Worm (Caenorhabditis elegans) whole organism, mixed stage, embryonic: Measurements from ENCODE around the gene Y48A5A.3.

Source experiments
- M03D4.4 ChIP-seq: sonication (generic microtip); optimal IDR thresholded peaks from 2 replicates; lab custom pipeline; 2017; ENCODE audit warnings: mild to moderate bottlenecking, missing genetic modification characterization, missing compliant biosample characterization
- bed-3 ChIP-seq: fragments of 200-800 bp; sonication (Bioruptor generic); optimal IDR thresholded peaks from 3 replicates; lab custom pipeline; 2018; ENCODE audit warnings: mild to moderate bottlenecking, missing genetic modification characterization, moderate library complexity, missing compliant biosample characterization
- ceh-43 ChIP-seq: fragments of 200-800 bp; sonication (Bioruptor generic); optimal IDR thresholded peaks from 2 replicates; lab custom pipeline; 2018; ENCODE audit warnings: mild to moderate bottlenecking, missing genetic modification characterization, moderate library complexity, missing compliant biosample characterization
- ceh-83 ChIP-seq: fragments of 200-800 bp; sonication (Bioruptor generic); optimal IDR thresholded peaks from 2 replicates; lab custom pipeline; 2018; ENCODE audit warnings: mild to moderate bottlenecking, missing genetic modification characterization, missing compliant biosample characterization
- ces-1 ChIP-seq: fragments of 150-350 bp; optimal IDR thresholded peaks from 2 replicates; lab custom pipeline; 2014; ENCODE audit warnings: missing biosample characterization, missing genetic modification reagents, missing genetic modification characterization
- cnd-1 ChIP-seq: fragments of 200-800 bp; sonication (Bioruptor generic); optimal IDR thresholded peaks from 2 replicates; lab custom pipeline; 2018; ENCODE audit warnings: mild to moderate bottlenecking, missing genetic modification characterization, missing compliant biosample characterization
- drap-1 ChIP-seq: fragments of 200-800 bp; sonication (Bioruptor generic); optimal IDR thresholded peaks from 3 replicates; lab custom pipeline; 2018; ENCODE audit warnings: mild to moderate bottlenecking, missing genetic modification characterization, missing compliant biosample characterization
- elt-1 ChIP-seq: sonication (generic microtip); optimal IDR thresholded peaks from 2 replicates; lab custom pipeline; 2017; ENCODE audit warnings: missing genetic modification characterization, mild to moderate bottlenecking, missing compliant biosample characterization, antibody characterized with exemption, moderate library complexity, borderline replicate concordance; ENCODE audit not compliant: insufficient read depth
- elt-3 ChIP-seq: fragments of 150-350 bp; optimal IDR thresholded peaks from 2 replicates; lab custom pipeline; 2014; ENCODE audit warnings: missing biosample characterization, missing genetic modification characterization
- flh-1 ChIP-seq: fragments of 200-800 bp; sonication (Bioruptor generic); optimal IDR thresholded peaks from 2 replicates; lab custom pipeline; 2018; ENCODE audit warnings: mild to moderate bottlenecking, missing genetic modification characterization, moderate library complexity, missing compliant biosample characterization
- ham-2 ChIP-seq: fragments of 200-800 bp; sonication (Bioruptor generic); optimal IDR thresholded peaks from 2 replicates; lab custom pipeline; 2018; ENCODE audit warnings: mild to moderate bottlenecking, missing genetic modification characterization, missing compliant biosample characterization
- hlh-1 ChIP-seq: fragments of 150-350 bp; optimal IDR thresholded peaks from 2 replicates; lab custom pipeline; 2014; ENCODE audit warnings: missing biosample characterization, missing genetic modification reagents, missing genetic modification characterization
- lin-13 ChIP-seq: fragments of 150-350 bp; optimal IDR thresholded peaks from 2 replicates; lab custom pipeline; 2014; ENCODE audit warnings: missing biosample characterization, missing genetic modification characterization
- lin-32 ChIP-seq: fragments of 200-800 bp; sonication (Bioruptor generic); optimal IDR thresholded peaks from 2 replicates; lab custom pipeline; 2018; ENCODE audit warnings: mild to moderate bottlenecking, missing genetic modification characterization, missing compliant biosample characterization
- lsy-2 ChIP-seq: fragments of 150-350 bp; optimal IDR thresholded peaks from 2 replicates; lab custom pipeline; 2014; ENCODE audit warnings: missing biosample characterization, missing genetic modification characterization
- mab-5 ChIP-seq: fragments of 150-350 bp; optimal IDR thresholded peaks from 2 replicates; lab custom pipeline; 2014; ENCODE audit warnings: missing biosample characterization, missing genetic modification characterization
- mep-1 ChIP-seq: fragments of 150-350 bp; optimal IDR thresholded peaks from 2 replicates; lab custom pipeline; 2017; ENCODE audit warnings: missing biosample characterization, missing genetic modification reagents, missing genetic modification characterization, inconsistent platforms
- mls-2 ChIP-seq: sonication (generic microtip); optimal IDR thresholded peaks from 2 replicates; lab custom pipeline; 2016; ENCODE audit warnings: mild to moderate bottlenecking, missing genetic modification characterization, moderate library complexity, missing compliant biosample characterization
- nhr-12 ChIP-seq: fragments of 150-350 bp; optimal IDR thresholded peaks from 2 replicates; lab custom pipeline; 2014; ENCODE audit warnings: missing biosample characterization, missing genetic modification characterization
- nhr-2 ChIP-seq: fragments of 150-350 bp; optimal IDR thresholded peaks from 2 replicates; lab custom pipeline; 2014; ENCODE audit warnings: missing biosample characterization, missing genetic modification characterization
- nhr-28 ChIP-seq: fragments of 150-350 bp; optimal IDR thresholded peaks from 2 replicates; lab custom pipeline; 2014; ENCODE audit warnings: missing biosample characterization, missing genetic modification characterization
- nhr-76 ChIP-seq: sonication (generic microtip); optimal IDR thresholded peaks from 2 replicates; lab custom pipeline; 2017; ENCODE audit warnings: missing biosample characterization, missing genetic modification characterization
- pha-4 ChIP-seq: fragments of 150-350 bp; optimal IDR thresholded peaks from 2 replicates; lab custom pipeline; 2018; ENCODE audit warnings: missing biosample characterization, missing genetic modification reagents, missing genetic modification characterization
- sem-2 ChIP-seq: fragments of 200-800 bp; sonication (Bioruptor generic); optimal IDR thresholded peaks from 2 replicates; lab custom pipeline; 2018; ENCODE audit warnings: mild to moderate bottlenecking, missing genetic modification characterization, missing compliant biosample characterization
- snpc-4 ChIP-seq: fragments of 150-350 bp; optimal IDR thresholded peaks from 2 replicates; lab custom pipeline; 2014; ENCODE audit warnings: missing biosample characterization, missing genetic modification characterization
- sptf-1 ChIP-seq: sonication (generic microtip); optimal IDR thresholded peaks from 2 replicates; lab custom pipeline; 2017; ENCODE audit warnings: mild to moderate bottlenecking, missing genetic modification characterization, moderate library complexity, missing compliant biosample characterization
- tbx-8 ChIP-seq: fragments of 200-800 bp; sonication (Bioruptor generic); optimal IDR thresholded peaks from 2 replicates; lab custom pipeline; 2018; ENCODE audit warnings: mild to moderate bottlenecking, missing genetic modification characterization, moderate library complexity, missing compliant biosample characterization
- unc-120 ChIP-seq: sonication (generic microtip); optimal IDR thresholded peaks from 2 replicates; lab custom pipeline; 2017; ENCODE audit warnings: missing genetic modification characterization, missing compliant biosample characterization; ENCODE audit not compliant: poor library complexity, severe bottlenecking
- unc-39 ChIP-seq: fragments of 150-350 bp; optimal IDR thresholded peaks from 2 replicates; lab custom pipeline; 2014; ENCODE audit warnings: missing biosample characterization, missing genetic modification characterization
- unc-62 ChIP-seq: fragments of 150-350 bp; optimal IDR thresholded peaks from 2 replicates; lab custom pipeline; 2014; ENCODE audit warnings: missing biosample characterization, missing genetic modification reagents, missing genetic modification characterization
- zip-8 ChIP-seq: fragments of 150-350 bp; optimal IDR thresholded peaks from 2 replicates; lab custom pipeline; 2014; ENCODE audit warnings: missing biosample characterization, missing genetic modification characterization
- ztf-11 ChIP-seq: fragments of 150-350 bp; optimal IDR thresholded peaks from 2 replicates; lab custom pipeline; 2014; ENCODE audit warnings: missing biosample characterization, missing genetic modification characterization

Y48A5A.3 gene

ce11 chrIV:1969353-1969752 lies at the start of gene Y48A5A.3:
Gene Y48A5A.3, plus strand, starts transcription at chrIV:1969737.
- no peak for TF ChIP-seq sptf-1 (tag; lab: Kevin White, UChicago)
- no peak for TF ChIP-seq nhr-12 (tag; lab: Kevin White, UChicago)
- no peak for TF ChIP-seq lin-13 (tag; lab: Kevin White, UChicago)
- TF ChIP-seq mls-2: no peak
- no peak for TF ChIP-seq mep-1 (tag; lab: Kevin White, UChicago)
- no peak for TF ChIP-seq elt-3 (tag; lab: Kevin White, UChicago)

DNA sequence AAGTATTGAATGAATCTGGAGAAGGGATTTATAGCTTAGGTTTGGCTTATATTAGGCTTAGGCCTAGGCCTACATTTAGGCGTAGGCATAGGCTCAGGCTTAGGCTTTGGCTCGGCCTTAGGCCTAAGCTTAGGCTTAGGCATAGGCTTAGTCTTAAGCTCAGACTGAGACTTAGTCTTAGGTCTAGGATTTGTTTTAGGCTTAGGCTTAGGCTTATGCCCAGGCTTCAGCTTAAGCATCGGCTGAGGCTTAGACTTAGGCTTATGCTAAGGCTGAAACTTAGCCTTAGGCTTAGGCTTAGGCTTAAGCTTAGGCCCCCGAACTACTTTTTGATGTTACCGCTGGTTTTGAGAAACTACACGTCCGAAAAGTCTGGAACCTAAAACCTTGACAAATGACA lies 49.0 kb upstream of the Y48A5A.3 start:
- TF ChIP-seq unc-62 (GFP tag; lab: Kevin White, UChicago) (no peak), M03D4.4 (no peak), snpc-4 (tag; lab: Kevin White, UChicago) (no peak), nhr-28 (tag; lab: Kevin White, UChicago) (no peak), elt-3 (tag; lab: Kevin White, UChicago) (no peak), unc-39 (no peak), ham-2 (GFP tag; lab: Kevin White, UChicago) (no peak), nhr-12 (tag; lab: Kevin White, UChicago) (no peak), drap-1 (GFP tag; lab: Kevin White, UChicago) (no peak), lin-13 (tag; lab: Kevin White, UChicago) (no peak), tbx-8 (no peak), sptf-1 (tag; lab: Kevin White, UChicago) (no peak), ztf-11 (no peak), bed-3 (GFP tag; lab: Kevin White, UChicago) (no peak), unc-120 (tag; lab: Kevin White, UChicago) (no peak), flh-1 (GFP tag; lab: Kevin White, UChicago) (no peak), ces-1 (GFP tag; lab: Kevin White, UChicago) (no peak), pha-4 (tag; lab: Kevin White, UChicago) (no peak)

DNA sequence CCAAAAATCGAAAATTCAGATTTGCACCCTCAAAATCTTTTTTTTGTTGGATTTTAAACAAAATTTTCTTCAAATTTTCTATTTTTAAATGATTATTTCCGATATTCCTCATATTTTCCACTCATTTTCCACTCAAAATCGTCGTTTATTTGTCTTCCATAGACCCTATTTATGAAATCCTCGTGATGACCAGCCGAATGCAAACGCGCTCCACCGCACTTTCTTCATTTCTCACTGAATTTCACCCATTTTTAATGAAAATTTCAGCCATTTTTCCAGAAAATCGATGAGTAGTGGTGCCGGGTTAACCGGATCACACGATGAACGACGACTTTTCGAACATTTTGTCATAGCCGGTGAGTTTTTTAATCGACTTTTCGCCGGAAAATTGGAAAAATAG lies 45.8 kb upstream of the Y48A5A.3 start, which contains the start of gene denn-4:
Gene denn-4, plus strand, starts transcription at position 280 of the 400 bp plus-strand sequence.
- TF ChIP-seq lin-32 (no peak), mab-5 (tag; lab: Kevin White, UChicago) (no peak), sem-2 (GFP tag; lab: Kevin White, UChicago) (no peak), lin-13 (tag; lab: Kevin White, UChicago) (no peak), nhr-76 (tag; lab: Kevin White, UChicago) (no peak), M03D4.4 (no peak), nhr-12 (tag; lab: Kevin White, UChicago) (no peak), bed-3 (GFP tag; lab: Kevin White, UChicago) (no peak), elt-3 (tag; lab: Kevin White, UChicago) (no peak), ham-2 (GFP tag; lab: Kevin White, UChicago) (no peak), flh-1 (GFP tag; lab: Kevin White, UChicago) (no peak), mls-2 (no peak), pha-4 (tag; lab: Kevin White, UChicago) (no peak), nhr-2 (tag; lab: Kevin White, UChicago) (no peak)

DNA sequence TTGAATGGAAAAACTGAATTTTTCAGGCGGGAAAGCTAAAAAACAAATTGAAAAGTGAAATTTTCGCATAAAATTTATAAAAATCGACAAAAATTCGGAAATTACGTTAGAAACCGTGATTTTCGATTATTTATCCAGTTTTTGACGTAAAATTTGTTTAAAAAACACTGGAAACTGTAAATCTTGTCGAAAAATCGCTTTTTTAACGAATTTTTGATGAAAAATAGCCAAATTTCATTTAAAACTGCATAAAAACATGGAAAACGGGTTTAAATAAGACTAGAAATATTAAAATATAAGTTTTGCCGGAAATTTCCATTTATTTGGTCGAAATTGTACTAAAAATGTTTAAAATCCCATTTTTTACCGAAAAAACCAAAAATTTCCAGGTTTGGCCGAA lies 45.4 kb upstream of the Y48A5A.3 start:
- TF ChIP-seq flh-1 (GFP tag; lab: Kevin White, UChicago) (no peak), cnd-1 (no peak), drap-1 (GFP tag; lab: Kevin White, UChicago) (no peak), M03D4.4 (no peak), lsy-2 (tag; lab: Kevin White, UChicago) (no peak)
- TF ChIP-seq, all 35 proteins: peak for 0

DNA sequence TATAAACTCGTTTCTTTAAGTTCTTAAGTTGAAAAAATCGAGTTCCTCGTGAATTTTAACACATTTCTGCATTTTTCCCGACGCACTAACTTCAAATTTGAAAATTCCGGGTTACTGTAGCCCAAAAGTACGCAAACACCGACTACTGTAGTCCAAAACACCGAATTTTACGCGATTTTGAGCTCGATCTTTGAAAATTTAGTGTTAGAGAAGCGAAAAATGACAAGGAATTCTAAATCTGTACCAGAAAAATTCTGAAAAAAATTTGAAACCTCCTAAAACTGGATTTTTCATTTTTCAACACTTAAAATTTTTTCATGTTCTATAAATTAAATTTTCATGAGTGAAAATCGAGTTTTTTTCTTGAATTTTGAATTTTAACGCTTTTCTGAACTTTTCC lies 24.3 kb upstream of the Y48A5A.3 start:
- TF ChIP-seq tbx-8 (no peak), unc-62 (GFP tag; lab: Kevin White, UChicago) (no peak), mab-5 (tag; lab: Kevin White, UChicago) (no peak), hlh-1 (no peak), ceh-83 (no peak), sem-2 (GFP tag; lab: Kevin White, UChicago) (no peak), zip-8 (tag; lab: Kevin White, UChicago) (no peak), mep-1 (tag; lab: Kevin White, UChicago) (no peak), ham-2 (GFP tag; lab: Kevin White, UChicago) (no peak), lin-32 (no peak), ceh-43 (GFP tag; lab: Kevin White, UChicago) (no peak), bed-3 (GFP tag; lab: Kevin White, UChicago) (no peak), elt-1 (tag; lab: Kevin White, UChicago) (no peak), cnd-1 (no peak), sptf-1 (tag; lab: Kevin White, UChicago) (no peak), drap-1 (GFP tag; lab: Kevin White, UChicago) (no peak), pha-4 (tag; lab: Kevin White, UChicago) (no peak)
